Worm (Caenorhabditis elegans) whole organism, L2 larva: ENCODE measurements around the gene T28D6.7.

ENCODE experiments used
- ceh-82 ChIP-seq: fragments of 150-350 bp; optimal IDR thresholded peaks from 2 replicates; lab custom pipeline; 2014; ENCODE audit warnings: missing biosample characterization, missing genetic modification characterization
- fos-1 ChIP-seq: fragments of 150-350 bp; optimal IDR thresholded peaks from 2 replicates; lab custom pipeline; 2014; ENCODE audit warnings: missing biosample characterization, missing genetic modification characterization
- nhr-237 ChIP-seq: fragments of 150-350 bp; optimal IDR thresholded peaks from 2 replicates; lab custom pipeline; 2014; ENCODE audit warnings: missing biosample characterization, missing genetic modification characterization
- snpc-4 ChIP-seq: fragments of 150-350 bp; optimal IDR thresholded peaks from 2 replicates; lab custom pipeline; 2014; ENCODE audit warnings: missing biosample characterization, missing genetic modification characterization

DNA sequence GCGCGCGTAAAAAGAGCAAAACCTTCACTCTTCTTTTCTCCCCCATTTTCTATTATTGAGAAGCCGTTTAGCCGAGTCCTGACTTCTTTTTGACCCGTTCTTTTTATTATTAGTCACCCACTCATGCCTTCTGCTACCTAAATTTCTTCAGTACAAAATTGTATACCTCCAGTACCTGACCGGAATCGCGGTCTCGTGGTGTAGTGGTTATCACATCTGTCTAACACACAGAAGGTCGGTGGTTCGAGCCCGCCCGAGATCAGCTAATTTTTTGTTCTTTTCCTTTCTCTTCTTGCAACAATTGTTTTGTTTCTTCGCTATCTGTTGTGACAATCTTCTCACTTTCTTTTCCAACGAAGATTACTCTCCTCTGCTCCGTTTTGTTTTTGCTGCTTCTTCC is 6.6 kb upstream of the T28D6.7 start:
- TF ChIP-seq snpc-4 (tag; lab: Kevin White, UChicago) (no peak), ceh-82 (tag; lab: Kevin White, UChicago) (no peak), nhr-237 (no peak), fos-1 (no peak)
